Worm (Caenorhabditis elegans) whole organism, mixed stage, embryonic: ENCODE measurements around the gene T11F9.10.

Experiments
- drap-1 ChIP-seq: fragments of 200-800 bp; sonication (Bioruptor generic); optimal IDR thresholded peaks from 3 replicates; lab custom pipeline; 2018; ENCODE audit warnings: mild to moderate bottlenecking, missing genetic modification characterization, missing compliant biosample characterization
- elt-3 ChIP-seq: fragments of 150-350 bp; optimal IDR thresholded peaks from 2 replicates; lab custom pipeline; 2014; ENCODE audit warnings: missing biosample characterization, missing genetic modification characterization
- lin-32 ChIP-seq: fragments of 200-800 bp; sonication (Bioruptor generic); optimal IDR thresholded peaks from 2 replicates; lab custom pipeline; 2018; ENCODE audit warnings: mild to moderate bottlenecking, missing genetic modification characterization, missing compliant biosample characterization
- lsy-2 ChIP-seq: fragments of 150-350 bp; optimal IDR thresholded peaks from 2 replicates; lab custom pipeline; 2014; ENCODE audit warnings: missing biosample characterization, missing genetic modification characterization
- mep-1 ChIP-seq: fragments of 150-350 bp; optimal IDR thresholded peaks from 2 replicates; lab custom pipeline; 2017; ENCODE audit warnings: missing biosample characterization, missing genetic modification reagents, missing genetic modification characterization, inconsistent platforms
- nhr-12 ChIP-seq: fragments of 150-350 bp; optimal IDR thresholded peaks from 2 replicates; lab custom pipeline; 2014; ENCODE audit warnings: missing biosample characterization, missing genetic modification characterization
- nhr-28 ChIP-seq: fragments of 150-350 bp; optimal IDR thresholded peaks from 2 replicates; lab custom pipeline; 2014; ENCODE audit warnings: missing biosample characterization, missing genetic modification characterization
- pha-4 ChIP-seq: fragments of 150-350 bp; optimal IDR thresholded peaks from 2 replicates; lab custom pipeline; 2018; ENCODE audit warnings: missing biosample characterization, missing genetic modification reagents, missing genetic modification characterization
- snpc-4 ChIP-seq: fragments of 150-350 bp; optimal IDR thresholded peaks from 2 replicates; lab custom pipeline; 2014; ENCODE audit warnings: missing biosample characterization, missing genetic modification characterization
- sptf-1 ChIP-seq: sonication (generic microtip); optimal IDR thresholded peaks from 2 replicates; lab custom pipeline; 2017; ENCODE audit warnings: mild to moderate bottlenecking, missing genetic modification characterization, moderate library complexity, missing compliant biosample characterization
- unc-39 ChIP-seq: fragments of 150-350 bp; optimal IDR thresholded peaks from 2 replicates; lab custom pipeline; 2014; ENCODE audit warnings: missing biosample characterization, missing genetic modification characterization
- zip-8 ChIP-seq: fragments of 150-350 bp; optimal IDR thresholded peaks from 2 replicates; lab custom pipeline; 2014; ENCODE audit warnings: missing biosample characterization, missing genetic modification characterization

- TF ChIP-seq nhr-12 (tag; lab: Kevin White, UChicago) (no peak), unc-39 (tag; lab: Kevin White, UChicago) (no peak), mep-1 (tag; lab: Kevin White, UChicago) (no peak), nhr-28 (no peak), pha-4 (no peak), elt-3 (tag; lab: Kevin White, UChicago) (no peak), lin-32 (GFP tag; lab: Kevin White, UChicago) (no peak), drap-1 (GFP tag; lab: Kevin White, UChicago) (no peak), zip-8 (tag; lab: Kevin White, UChicago) (no peak), snpc-4 (no peak), lsy-2 (no peak), sptf-1 (no peak)
These were observed 36.5 kb upstream of the T11F9.10 start, which contains the start of gene col-156 for ce11 chrV:11450257-11450656.
